Worm (Caenorhabditis elegans) whole organism, late embryonic: Measurements from ENCODE around the gene zmp-4.

Source experiments
- C08G9.2 ChIP-seq: sonication (generic microtip); optimal IDR thresholded peaks from 2 replicates; lab custom pipeline; 2016; ENCODE audit warnings: mild to moderate bottlenecking, missing genetic modification characterization, moderate library complexity, missing compliant biosample characterization
- dve-1 ChIP-seq: sonication (generic microtip); optimal IDR thresholded peaks from 2 replicates; lab custom pipeline; 2017; ENCODE audit warnings: antibody characterized with exemption, mild to moderate bottlenecking, missing genetic modification characterization, missing compliant biosample characterization
- elt-4 ChIP-seq: sonication (generic microtip); optimal IDR thresholded peaks from 2 replicates; lab custom pipeline; 2016; ENCODE audit warnings: missing genetic modification characterization, missing compliant biosample characterization
- nfya-1 ChIP-seq: sonication (generic microtip); optimal IDR thresholded peaks from 2 replicates; lab custom pipeline; 2017; ENCODE audit warnings: missing genetic modification characterization, mild to moderate bottlenecking, missing compliant biosample characterization, antibody characterized with exemption, moderate library complexity
- pag-3 ChIP-seq: sonication (generic microtip); optimal IDR thresholded peaks from 2 replicates; lab custom pipeline; 2016; ENCODE audit warnings: missing compliant biosample characterization, missing genetic modification characterization, borderline replicate concordance
- pha-4 ChIP-seq: fragments of 150-350 bp; optimal IDR thresholded peaks from 2 replicates; lab custom pipeline; 2018; ENCODE audit warnings: missing biosample characterization, missing genetic modification reagents, missing genetic modification characterization
- pqm-1 ChIP-seq: sonication (generic microtip); optimal IDR thresholded peaks from 2 replicates; lab custom pipeline; 2016; ENCODE audit warnings: missing genetic modification characterization, missing compliant biosample characterization
- rnt-1 ChIP-seq: sonication (generic microtip); optimal IDR thresholded peaks from 2 replicates; lab custom pipeline; 2016; ENCODE audit warnings: missing genetic modification characterization, missing compliant biosample characterization
- tbx-7 ChIP-seq: sonication (generic microtip); optimal IDR thresholded peaks from 2 replicates; lab custom pipeline; 2016; ENCODE audit warnings: missing genotype, missing genetic modification characterization, missing compliant biosample characterization

DNA sequence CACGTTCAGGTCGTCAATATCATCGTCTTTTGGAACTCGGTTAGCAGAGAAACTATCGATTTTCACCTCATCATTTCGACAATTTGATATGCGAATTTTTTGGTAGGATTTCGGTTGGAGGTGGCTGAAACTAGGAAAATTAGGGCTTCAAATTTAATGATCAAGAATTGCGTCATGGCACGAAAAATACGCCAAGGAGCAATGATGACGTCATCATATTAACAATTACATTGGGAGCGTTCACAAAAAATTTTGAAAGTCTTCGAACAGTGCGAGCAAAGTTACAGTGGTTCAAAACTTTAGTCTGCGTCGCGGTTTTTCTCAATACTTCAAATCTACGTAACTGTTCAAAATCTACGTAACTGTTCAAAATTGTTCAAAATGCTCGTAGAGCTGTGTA, 21.5 kb upstream of the zmp-4 start:
- TF ChIP-seq C08G9.2 (tag; lab: Kevin White, UChicago) (no peak), pag-3 (tag; lab: Kevin White, UChicago) (no peak), rnt-1 (tag; lab: Kevin White, UChicago) (no peak), tbx-7 (tag; lab: Kevin White, UChicago) (no peak), pha-4 (tag; lab: Kevin White, UChicago) (no peak), dve-1 (tag; lab: Kevin White, UChicago) (no peak), nfya-1 (tag; lab: Kevin White, UChicago) (no peak), pqm-1 (tag; lab: Kevin White, UChicago) (no peak), elt-4 (no peak)
